Fruit fly (Drosophila melanogaster) whole organism, prepupa: ENCODE results near the gene CG31626.

Source experiments
- Blimp-1 ChIP-seq: fragments of 200-800 bp; sonication (Bioruptor generic); optimal IDR thresholded peaks from 3 replicates; lab custom pipeline; 2017; ENCODE audit warnings: missing biosample characterization, missing genetic modification characterization, mild to moderate bottlenecking, moderate library complexity, missing genetic modification reagents
- CG10631 ChIP-seq: fragments of 200-800 bp; sonication (Bioruptor generic); optimal IDR thresholded peaks from 2 replicates; lab custom pipeline; 2016; ENCODE audit warnings: missing biosample characterization, missing genetic modification characterization
- CG10669 ChIP-seq: fragments of 200-800 bp; sonication (Bioruptor generic); optimal IDR thresholded peaks from 3 replicates; lab custom pipeline; 2018; ENCODE audit warnings: missing biosample characterization, mild to moderate bottlenecking, missing genetic modification characterization, moderate library complexity
- CG11294 ChIP-seq: fragments of 200-800 bp; sonication (Bioruptor generic); IDR thresholded peaks from 2 replicates; pipeline ENCODE4 v1.3.6; 2022; ENCODE audit warnings: missing biosample characterization, missing genetic modification characterization
- CG11762 ChIP-seq: fragments of 200-800 bp; sonication (Bioruptor generic); optimal IDR thresholded peaks from 3 replicates; lab custom pipeline; 2016; ENCODE audit warnings: missing biosample characterization, missing genetic modification characterization; ENCODE audit not compliant: insufficient read depth
- CG11902 ChIP-seq: fragments of 200-800 bp; sonication (Bioruptor generic); optimal IDR thresholded peaks from 3 replicates; lab custom pipeline; 2016; ENCODE audit warnings: missing biosample characterization, missing genetic modification characterization
- CG15336 ChIP-seq: fragments of 200-800 bp; sonication (Bioruptor generic); IDR thresholded peaks from 2 replicates; pipeline ENCODE4 v1.3.6; 2022; ENCODE audit warnings: missing biosample characterization, missing genetic modification characterization
- CG1621 ChIP-seq: fragments of 200-800 bp; sonication (Bioruptor generic); optimal IDR thresholded peaks from 3 replicates; lab custom pipeline; 2018; ENCODE audit warnings: missing biosample characterization, mild to moderate bottlenecking, missing genetic modification characterization
- CG16779 ChIP-seq: fragments of 200-800 bp; sonication (Bioruptor generic); optimal IDR thresholded peaks from 3 replicates; lab custom pipeline; 2017; ENCODE audit warnings: missing biosample characterization, mild to moderate bottlenecking, missing genetic modification characterization
- CG3032 ChIP-seq: fragments of 200-800 bp; optimal IDR thresholded peaks from 2 replicates; lab custom pipeline; 2019; ENCODE audit warnings: missing biosample characterization, mild to moderate bottlenecking, missing genetic modification characterization, moderate library complexity
- CG32006 ChIP-seq: fragments of 200-800 bp; sonication (Bioruptor generic); optimal IDR thresholded peaks from 3 replicates; lab custom pipeline; 2017; ENCODE audit warnings: missing biosample characterization, mild to moderate bottlenecking, missing genetic modification characterization
- CG34406 ChIP-seq: fragments of 200-800 bp; sonication (Bioruptor generic); optimal IDR thresholded peaks from 3 replicates; lab custom pipeline; 2016; ENCODE audit warnings: missing biosample characterization, missing genetic modification characterization
- CG3919 ChIP-seq: fragments of 200-800 bp; sonication (Bioruptor generic); optimal IDR thresholded peaks from 3 replicates; lab custom pipeline; 2016; ENCODE audit warnings: missing biosample characterization, missing genetic modification characterization
- CG6163 ChIP-seq: fragments of 200-800 bp; sonication (Bioruptor generic); IDR thresholded peaks from 3 replicates; pipeline ENCODE4 v1.3.6; 2022; ENCODE audit warnings: missing biosample characterization, missing genetic modification characterization
- CG6276 ChIP-seq: fragments of 200-800 bp; sonication (Bioruptor generic); optimal IDR thresholded peaks from 2 replicates; lab custom pipeline; 2017; ENCODE audit warnings: missing biosample characterization, mild to moderate bottlenecking, missing genetic modification characterization
- CG6792 ChIP-seq: fragments of 200-800 bp; sonication (Bioruptor generic); optimal IDR thresholded peaks from 3 replicates; lab custom pipeline; 2016; ENCODE audit warnings: missing biosample characterization, missing genetic modification characterization
- CG6808 ChIP-seq: fragments of 200-800 bp; sonication (Bioruptor generic); optimal IDR thresholded peaks from 3 replicates; lab custom pipeline; 2017; ENCODE audit warnings: missing biosample characterization, missing genetic modification characterization, mild to moderate bottlenecking, moderate library complexity, missing genetic modification reagents
- CG7368 ChIP-seq: fragments of 200-800 bp; sonication (Bioruptor generic); optimal IDR thresholded peaks from 3 replicates; lab custom pipeline; 2016; ENCODE audit warnings: missing biosample characterization, missing genetic modification characterization
- CG8632 ChIP-seq: fragments of 200-800 bp; sonication (Bioruptor generic); optimal IDR thresholded peaks from 3 replicates; lab custom pipeline; 2016; ENCODE audit warnings: missing biosample characterization, missing genetic modification characterization
- CG9139 ChIP-seq: fragments of 200-800 bp; sonication (Bioruptor generic); optimal IDR thresholded peaks from 3 replicates; lab custom pipeline; 2017; ENCODE audit warnings: missing biosample characterization, mild to moderate bottlenecking, missing genetic modification characterization
- Eip75B ChIP-seq: fragments of 200-800 bp; sonication (Bioruptor generic); optimal IDR thresholded peaks from 3 replicates; lab custom pipeline; 2016; ENCODE audit warnings: missing biosample characterization, missing genetic modification characterization
- Eip78C ChIP-seq: fragments of 200-800 bp; sonication (Bioruptor generic); peaks from one replicate; lab custom pipeline; 2016; ENCODE audit warnings: missing biosample characterization, missing genetic modification characterization
- Eip93F ChIP-seq: fragments of 200-800 bp; sonication (Bioruptor generic); optimal IDR thresholded peaks from 2 replicates; lab custom pipeline; 2016; ENCODE audit warnings: missing biosample characterization, mild to moderate bottlenecking, missing genetic modification characterization
- Ets21C ChIP-seq: fragments of 200-800 bp; sonication (Bioruptor generic); optimal IDR thresholded peaks from 3 replicates; lab custom pipeline; 2016; ENCODE audit warnings: missing biosample characterization, missing genetic modification characterization
- Ets96B ChIP-seq: fragments of 200-800 bp; optimal IDR thresholded peaks from 2 replicates; lab custom pipeline; 2019; ENCODE audit warnings: missing biosample characterization, mild to moderate bottlenecking, missing genetic modification characterization, moderate library complexity
- Hr38 ChIP-seq: sonication (Bioruptor generic); optimal IDR thresholded peaks from 2 replicates; lab custom pipeline; 2016; ENCODE audit warnings: missing biosample characterization, missing genetic modification characterization
- Hr39 ChIP-seq: fragments of 200-800 bp; sonication (Bioruptor generic); optimal IDR thresholded peaks from 2 replicates; lab custom pipeline; 2016; ENCODE audit warnings: missing biosample characterization, missing genetic modification characterization
- Hr4 ChIP-seq: fragments of 200-800 bp; sonication (Bioruptor generic); optimal IDR thresholded peaks from 3 replicates; lab custom pipeline; 2016; ENCODE audit warnings: missing biosample characterization, missing genetic modification characterization
- Lpt ChIP-seq: fragments of 200-800 bp; sonication (Bioruptor generic); optimal IDR thresholded peaks from 3 replicates; lab custom pipeline; 2016; ENCODE audit warnings: missing biosample characterization, missing genetic modification characterization
- Met ChIP-seq: fragments of 200-800 bp; sonication (Bioruptor generic); optimal IDR thresholded peaks from 3 replicates; lab custom pipeline; 2016; ENCODE audit warnings: missing biosample characterization, missing genetic modification characterization
- OdsH ChIP-seq: fragments of 200-800 bp; sonication (Bioruptor generic); optimal IDR thresholded peaks from 3 replicates; lab custom pipeline; 2016; ENCODE audit warnings: missing biosample characterization, missing genetic modification characterization
- Smox ChIP-seq: fragments of 200-800 bp; sonication (Bioruptor generic); optimal IDR thresholded peaks from 3 replicates; lab custom pipeline; 2016; ENCODE audit warnings: missing biosample characterization, missing genetic modification characterization
- Sox102F ChIP-seq: fragments of 200-800 bp; sonication (Bioruptor generic); optimal IDR thresholded peaks from 2 replicates; lab custom pipeline; 2016; ENCODE audit warnings: missing biosample characterization, mild to moderate bottlenecking, missing genetic modification characterization
- Sox14 ChIP-seq: fragments of 200-800 bp; sonication (Bioruptor generic); optimal IDR thresholded peaks from 3 replicates; lab custom pipeline; 2016; ENCODE audit warnings: missing biosample characterization, missing genetic modification characterization
- achi ChIP-seq: fragments of 200-800 bp; sonication (Bioruptor generic); optimal IDR thresholded peaks from 3 replicates; lab custom pipeline; 2016; ENCODE audit warnings: missing biosample characterization, missing genetic modification characterization
- dac ChIP-seq: fragments of 200-800 bp; sonication (Bioruptor generic); optimal IDR thresholded peaks from 2 replicates; lab custom pipeline; 2017; ENCODE audit warnings: missing biosample characterization, mild to moderate bottlenecking, missing genetic modification characterization
- dsx ChIP-seq: fragments of 200-800 bp; optimal IDR thresholded peaks from 3 replicates; lab custom pipeline; 2019; ENCODE audit warnings: missing biosample characterization, mild to moderate bottlenecking, missing genetic modification characterization, moderate library complexity; ENCODE audit not compliant: poor library complexity, severe bottlenecking
- eg ChIP-seq: fragments of 200-800 bp; sonication (Bioruptor generic); IDR thresholded peaks from 3 replicates; pipeline ENCODE4 v1.3.6; 2022; ENCODE audit warnings: missing biosample characterization, missing genetic modification characterization
- esn ChIP-seq: fragments of 200-800 bp; sonication (Bioruptor generic); optimal IDR thresholded peaks from 2 replicates; lab custom pipeline; 2016; ENCODE audit warnings: missing biosample characterization, mild to moderate bottlenecking, missing genetic modification characterization, moderate library complexity
- fd59A ChIP-seq: fragments of 200-800 bp; sonication (Bioruptor generic); optimal IDR thresholded peaks from 2 replicates; lab custom pipeline; 2017; ENCODE audit warnings: missing biosample characterization, mild to moderate bottlenecking, missing genetic modification characterization, missing genetic modification reagents
- fd85E ChIP-seq: fragments of 200-800 bp; sonication (Bioruptor generic); optimal IDR thresholded peaks from 3 replicates; lab custom pipeline; 2016; ENCODE audit warnings: missing biosample characterization, missing genetic modification characterization
- net ChIP-seq: fragments of 200-800 bp; sonication (Bioruptor generic); optimal IDR thresholded peaks from 3 replicates; lab custom pipeline; 2016; ENCODE audit warnings: missing biosample characterization, missing genetic modification characterization
- pdm3 ChIP-seq: fragments of 200-800 bp; sonication (Bioruptor generic); optimal IDR thresholded peaks from 3 replicates; lab custom pipeline; 2016; ENCODE audit warnings: missing biosample characterization, missing genetic modification characterization
- salr ChIP-seq, 2 experiments: fragments of 200-800 bp; sonication (Bioruptor generic); optimal IDR thresholded peaks; 3 replicates each; lab custom pipeline; 2016 to 2018; ENCODE audit warnings: missing biosample characterization in 2 of 2, missing genetic modification characterization in 2 of 2, mild to moderate bottlenecking in 1 of 2
- spab ChIP-seq: fragments of 200-800 bp; sonication (Bioruptor generic); optimal IDR thresholded peaks from 2 replicates; lab custom pipeline; 2017; ENCODE audit warnings: missing biosample characterization, mild to moderate bottlenecking, missing genetic modification characterization, missing genetic modification reagents
- ss ChIP-seq, 2 experiments: fragments of 200-800 bp; sonication (Bioruptor generic); optimal IDR thresholded peaks; 2 replicates in 1 of 2; 3 replicates in 1 of 2; lab custom pipeline; 2017 to 2018; ENCODE audit warnings: mild to moderate bottlenecking in 2 of 2, missing biosample characterization in 2 of 2, missing genetic modification characterization in 2 of 2, moderate library complexity in 1 of 2
- svp ChIP-seq: fragments of 200-800 bp; sonication (Bioruptor generic); peaks from one replicate; lab custom pipeline; 2016; ENCODE audit warnings: missing biosample characterization, missing genetic modification characterization
- topi ChIP-seq: fragments of 200-800 bp; sonication (Bioruptor generic); optimal IDR thresholded peaks from 3 replicates; lab custom pipeline; 2016; ENCODE audit warnings: missing biosample characterization, missing genetic modification characterization
- vri ChIP-seq: fragments of 200-800 bp; sonication (Bioruptor generic); optimal IDR thresholded peaks from 3 replicates; lab custom pipeline; 2016; ENCODE audit warnings: missing biosample characterization, mild to moderate bottlenecking, missing genetic modification characterization

The CG31626 gene

dm6 chr2L:21242369-21242768 is 5.8 kb upstream of the CG31626 start:
- TF ChIP-seq salr (GFP tag; optimal IDR thresholded peaks at IDR 0.05; lab: Kevin White, UChicago) (no peak), Eip78C (GFP tag; lab: Kevin White, UChicago) (peak; percentile 12), CG10631 (GFP tag; lab: Kevin White, UChicago) (no peak)
- TF ChIP-seq, all 60 proteins: peak for 1

dm6 chr2L:21237748-21238459 is 1.4 kb upstream of the CG31626 start:
- TF ChIP-seq CG11762 (GFP tag; lab: Kevin White, UChicago) (no peak), CG11294 (GFP tag; lab: Robert Waterston, UW) (no peak), Hr4 (GFP tag; lab: Kevin White, UChicago) (no peak), CG10631 (GFP tag; lab: Kevin White, UChicago) (no peak), CG3919 (peak; percentile 35), dsx (peak; percentile 24), CG8632 (GFP tag; lab: Kevin White, UChicago) (no peak), Sox102F (GFP tag; lab: Kevin White, UChicago) (peak; percentile 33), topi (no peak), CG1621 (no peak), OdsH (GFP tag; lab: Kevin White, UChicago) (no peak), CG6808 (GFP tag; lab: Kevin White, UChicago) (no peak), fd59A (no peak), svp (GFP tag; lab: Kevin White, UChicago) (no peak), dac (GFP tag; lab: Kevin White, UChicago) (no peak), salr (GFP tag; optimal IDR thresholded peaks at IDR 0.05; lab: Kevin White, UChicago) (no peak), Sox14 (peak; percentile 46), CG15336 (GFP tag; lab: Robert Waterston, UW) (no peak), Eip93F (GFP tag; lab: Kevin White, UChicago) (no peak), net (peak; percentile 13), vri (GFP tag; lab: Kevin White, UChicago) (no peak), CG9139 (peak; percentile 18), Hr39 (GFP tag; lab: Kevin White, UChicago) (no peak), Ets21C (no peak), CG32006 (GFP tag; lab: Kevin White, UChicago) (no peak), CG6276 (GFP tag; lab: Kevin White, UChicago) (peak; percentile 38), Smox (no peak), Eip75B (GFP tag; lab: Kevin White, UChicago) (peak; percentile 37), ss (GFP tag; optimal IDR thresholded peaks at IDR 0.05; lab: Kevin White, UChicago) (peak; percentile 12 to 65), esn (no peak), pdm3 (GFP tag; lab: Kevin White, UChicago) (no peak), CG6163 (GFP tag; lab: Robert Waterston, UW) (no peak), Lpt (peak; percentile 75), Hr38 (GFP tag; lab: Kevin White, UChicago) (no peak), achi (GFP tag; lab: Kevin White, UChicago) (no peak), CG34406 (GFP tag; lab: Kevin White, UChicago) (no peak), CG11902 (no peak), spab (no peak), eg (GFP tag; lab: Robert Waterston, UW) (no peak), Met (GFP tag; lab: Kevin White, UChicago) (peak; percentile 10), CG6792 (GFP tag; lab: Kevin White, UChicago) (no peak), CG10669 (GFP tag; lab: Kevin White, UChicago) (no peak), CG7368 (no peak), CG16779 (peak; percentile 15), fd85E (peak; percentile 14), Ets96B (no peak), Blimp-1 (GFP tag; lab: Kevin White, UChicago) (no peak), CG3032 (no peak), Eip78C (GFP tag; lab: Kevin White, UChicago) (peak; percentile 84)
